Worm (Caenorhabditis elegans) whole organism, L1 larva: ENCODE data around the gene K10D11.6.
A peak's percentile ranks its signal among the peaks of the same experiment; 100 is the strongest.

Experiments
- C04F5.9 ChIP-seq: sonication (generic microtip); optimal IDR thresholded peaks from 2 replicates; lab custom pipeline; 2016; ENCODE audit warnings: missing genetic modification characterization, missing compliant biosample characterization
- ama-1 ChIP-seq: fragments of 150-350 bp; optimal IDR thresholded peaks from 2 replicates; lab custom pipeline; 2014
- ceh-8 ChIP-seq: fragments of 200-800 bp; sonication (Bioruptor generic); optimal IDR thresholded peaks from 2 replicates; lab custom pipeline; 2018; ENCODE audit warnings: mild to moderate bottlenecking, missing genetic modification characterization, moderate library complexity, missing compliant biosample characterization
- ces-1 ChIP-seq: fragments of 150-350 bp; optimal IDR thresholded peaks from 2 replicates; lab custom pipeline; 2014; ENCODE audit warnings: missing biosample characterization, missing genetic modification reagents, missing genetic modification characterization
- dpl-1 ChIP-seq, 3 experiments: fragments of 150-350 bp in 2 of 3; sonication (generic microtip) in 1 of 3; optimal IDR thresholded peaks; 2 replicates each; lab custom pipeline; 2014 to 2017; ENCODE audit warnings: missing biosample characterization in 3 of 3, missing genetic modification characterization in 3 of 3, missing genetic modification reagents in 3 of 3
- dsc-1 ChIP-seq: sonication (generic microtip); optimal IDR thresholded peaks from 2 replicates; lab custom pipeline; 2016; ENCODE audit warnings: mild to moderate bottlenecking, missing genetic modification characterization, missing compliant biosample characterization
- efl-1 ChIP-seq, 4 experiments: fragments of 150-350 bp; optimal IDR thresholded peaks in 3 of 4; peaks in 1 of 4; 1 replicate in 1 of 4; 2 replicates in 3 of 4; lab custom pipeline; 2014; ENCODE audit warnings: missing biosample characterization in 2 of 4, missing genetic modification characterization in 2 of 4, missing genetic modification reagents in 2 of 4
- egl-13 ChIP-seq: sonication (generic microtip); optimal IDR thresholded peaks from 2 replicates; lab custom pipeline; 2016; ENCODE audit warnings: missing genotype, missing genetic modification reagents, missing genetic modification characterization, missing compliant biosample characterization
- fkh-10 ChIP-seq: sonication (generic microtip); optimal IDR thresholded peaks from 2 replicates; lab custom pipeline; 2017; ENCODE audit warnings: missing biosample characterization, missing genetic modification reagents, missing genetic modification characterization
- fkh-8 ChIP-seq: sonication (generic microtip); optimal IDR thresholded peaks from 2 replicates; lab custom pipeline; 2016; ENCODE audit warnings: mild to moderate bottlenecking, missing genetic modification characterization, missing compliant biosample characterization
- fos-1 ChIP-seq: fragments of 150-350 bp; optimal IDR thresholded peaks from 2 replicates; lab custom pipeline; 2014; ENCODE audit warnings: missing biosample characterization, missing genetic modification characterization
- lin-13 ChIP-seq: fragments of 150-350 bp; optimal IDR thresholded peaks from 2 replicates; lab custom pipeline; 2014; ENCODE audit warnings: missing biosample characterization, missing genetic modification reagents, missing genetic modification characterization
- lin-14 ChIP-seq: fragments of 200-800 bp; sonication (Bioruptor generic); optimal IDR thresholded peaks from 2 replicates; lab custom pipeline; 2018; ENCODE audit warnings: mild to moderate bottlenecking, missing genetic modification characterization, moderate library complexity, missing compliant biosample characterization
- lin-15B ChIP-seq: fragments of 150-350 bp; sonication (generic microtip); optimal IDR thresholded peaks from 3 replicates; lab custom pipeline; 2014; ENCODE audit warnings: missing biosample characterization, missing genetic modification characterization
- lin-35 ChIP-seq, 2 experiments: fragments of 150-350 bp; optimal IDR thresholded peaks; 2 replicates each; lab custom pipeline; 2014; ENCODE audit warnings: missing biosample characterization in 2 of 2, missing genetic modification characterization in 2 of 2, missing genetic modification reagents in 2 of 2
- lin-39 ChIP-seq: fragments of 150-350 bp; optimal IDR thresholded peaks from 2 replicates; lab custom pipeline; 2014; ENCODE audit warnings: missing biosample characterization, missing genetic modification reagents, missing genetic modification characterization
- lir-3 ChIP-seq: sonication (generic microtip); optimal IDR thresholded peaks from 2 replicates; lab custom pipeline; 2016; ENCODE audit warnings: mild to moderate bottlenecking, missing genetic modification characterization, moderate library complexity, missing compliant biosample characterization; ENCODE audit not compliant: poor library complexity
- lsy-2 ChIP-seq, 2 experiments: fragments of 150-350 bp; optimal IDR thresholded peaks; 2 replicates each; lab custom pipeline; 2014; ENCODE audit warnings: missing biosample characterization in 2 of 2, missing genetic modification characterization in 2 of 2
- mef-2 ChIP-seq: fragments of 150-350 bp; optimal IDR thresholded peaks from 2 replicates; lab custom pipeline; 2014; ENCODE audit warnings: missing biosample characterization, missing genetic modification characterization
- nhr-237 ChIP-seq: fragments of 150-350 bp; optimal IDR thresholded peaks from 2 replicates; lab custom pipeline; 2014; ENCODE audit warnings: missing biosample characterization, missing genetic modification characterization
- nhr-47 ChIP-seq: sonication (generic microtip); optimal IDR thresholded peaks from 2 replicates; lab custom pipeline; 2016; ENCODE audit warnings: mild to moderate bottlenecking, missing genetic modification characterization, moderate library complexity, missing compliant biosample characterization
- nhr-71 ChIP-seq: sonication (generic microtip); optimal IDR thresholded peaks from 2 replicates; lab custom pipeline; 2016; ENCODE audit warnings: mild to moderate bottlenecking, missing genetic modification characterization, moderate library complexity, missing compliant biosample characterization
- pax-3 ChIP-seq: fragments of 200-800 bp; sonication (Bioruptor generic); optimal IDR thresholded peaks from 2 replicates; lab custom pipeline; 2018; ENCODE audit warnings: mild to moderate bottlenecking, missing genetic modification characterization, moderate library complexity, missing compliant biosample characterization
- skn-1 ChIP-seq: fragments of 150-350 bp; optimal IDR thresholded peaks from 2 replicates; lab custom pipeline; 2014; ENCODE audit warnings: missing biosample characterization, missing genetic modification characterization
- snu-23 ChIP-seq: sonication (generic microtip); optimal IDR thresholded peaks from 2 replicates; lab custom pipeline; 2016; ENCODE audit warnings: missing genetic modification characterization, missing compliant biosample characterization
- sox-4 ChIP-seq: sonication (generic microtip); optimal IDR thresholded peaks from 2 replicates; lab custom pipeline; 2016; ENCODE audit warnings: missing genetic modification characterization, missing compliant biosample characterization
- sptf-1 ChIP-seq: fragments of 150-350 bp; optimal IDR thresholded peaks from 2 replicates; lab custom pipeline; 2014; ENCODE audit warnings: missing biosample characterization, missing genetic modification characterization
- tbx-2 ChIP-seq: sonication (generic microtip); optimal IDR thresholded peaks from 2 replicates; lab custom pipeline; 2016; ENCODE audit warnings: missing genetic modification characterization, missing compliant biosample characterization
- unc-30 ChIP-seq: sonication (generic microtip); optimal IDR thresholded peaks from 2 replicates; lab custom pipeline; 2017; ENCODE audit warnings: missing biosample characterization, missing genetic modification characterization
- unc-86 ChIP-seq: sonication (generic microtip); optimal IDR thresholded peaks from 2 replicates; lab custom pipeline; 2016; ENCODE audit warnings: missing genetic modification characterization, missing compliant biosample characterization
- vab-15 ChIP-seq: sonication (generic microtip); optimal IDR thresholded peaks from 2 replicates; lab custom pipeline; 2017; ENCODE audit warnings: missing genotype, mild to moderate bottlenecking, missing genetic modification characterization, missing compliant biosample characterization
- ztf-4 ChIP-seq: fragments of 150-350 bp; optimal IDR thresholded peaks from 2 replicates; lab custom pipeline; 2014; ENCODE audit warnings: missing biosample characterization, missing genetic modification characterization

Gene K10D11.6

DNA sequence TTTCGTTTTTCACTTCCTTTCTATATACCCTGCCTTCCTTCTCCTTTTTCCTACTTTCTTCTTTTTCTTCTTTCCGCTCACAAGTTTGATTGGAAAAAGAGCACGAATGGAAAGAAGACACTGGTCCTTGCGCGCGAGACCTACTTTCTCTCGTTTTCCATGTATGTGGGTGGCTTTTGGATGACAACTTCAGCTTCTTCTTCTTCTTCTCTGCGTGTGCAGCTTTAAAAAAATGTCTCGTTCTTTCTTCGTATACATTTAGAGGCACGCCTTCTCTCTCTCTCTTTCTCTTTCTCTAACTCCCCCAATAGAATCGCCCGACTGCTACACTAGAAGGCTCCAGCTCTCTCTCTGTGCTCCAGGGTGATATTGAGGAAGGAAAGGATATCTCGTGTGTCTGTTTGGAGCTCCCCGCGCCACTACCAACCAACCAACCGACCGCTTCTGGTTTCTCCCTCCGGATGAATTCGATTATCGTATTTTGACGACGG, 36.6 kb upstream of the K10D11.6 start (continued):
- TF ChIP-seq lin-13 = peak; percentile 10
- peak in 1 of 2 experiments; percentile 28 for TF ChIP-seq lin-35 (GFP tag; optimal IDR thresholded peaks at IDR 0.05; lab: Kevin White, UChicago)
- peak; percentile 90 for TF ChIP-seq lin-14 (GFP tag; lab: Kevin White, UChicago)
- peak; percentile 41 for TF ChIP-seq unc-86 (tag; lab: Kevin White, UChicago)
- peak; percentile 21 for TF ChIP-seq snu-23
- TF ChIP-seq dpl-1 (GFP tag; optimal IDR thresholded peaks at IDR 0.05; lab: Kevin White, UChicago) = peak in 1 of 3 experiments; percentile 24
- no peak for TF ChIP-seq skn-1 (tag; lab: Kevin White, UChicago)
- TF ChIP-seq C04F5.9 (tag; lab: Kevin White, UChicago) = no peak
- TF ChIP-seq efl-1 (optimal IDR thresholded peaks at IDR 0.05; lab: Kevin White, UChicago) = peak; percentile 15 to 18
- peak in 1 of 2 experiments; percentile 86 for TF ChIP-seq efl-1 (GFP tag; optimal IDR thresholded peaks at IDR 0.05 in 1 of 2; lab: Kevin White, UChicago)
- peak; percentile 55 for TF ChIP-seq nhr-47
- TF ChIP-seq mef-2 (tag; lab: Kevin White, UChicago) = no peak
- peak; percentile 56 for TF ChIP-seq tbx-2 (tag; lab: Kevin White, UChicago)
- no peak for TF ChIP-seq nhr-237 (tag; lab: Kevin White, UChicago)

DNA sequence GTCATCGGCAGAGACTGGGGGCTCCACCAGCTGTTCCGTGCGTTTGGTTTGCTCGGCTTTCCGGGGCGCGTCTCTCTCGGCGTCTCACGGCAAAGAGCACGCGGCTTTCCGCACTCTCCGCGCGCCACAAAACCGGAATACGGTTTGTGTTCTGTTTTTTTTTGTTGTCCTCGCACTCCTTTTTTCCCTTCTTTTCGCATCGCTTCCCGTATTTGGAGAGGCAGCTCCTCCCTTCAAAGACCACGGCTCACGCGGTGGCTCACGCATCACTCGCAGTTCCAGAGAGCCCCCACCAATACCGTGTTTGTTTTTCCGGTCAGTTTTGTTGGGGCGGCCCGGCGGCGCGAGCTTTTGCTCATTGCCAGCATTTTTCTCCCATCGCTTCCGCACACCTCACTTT, 33.6 kb upstream of the K10D11.6 start:
- TF ChIP-seq ztf-4 = no peak
- no peak for TF ChIP-seq fkh-8 (tag; lab: Kevin White, UChicago)
- no peak for TF ChIP-seq tbx-2 (tag; lab: Kevin White, UChicago)
- TF ChIP-seq C04F5.9 (tag; lab: Kevin White, UChicago) = no peak
- TF ChIP-seq fkh-10 (GFP tag; lab: Kevin White, UChicago) = no peak
- TF ChIP-seq, all 84 proteins: peak for 0

DNA sequence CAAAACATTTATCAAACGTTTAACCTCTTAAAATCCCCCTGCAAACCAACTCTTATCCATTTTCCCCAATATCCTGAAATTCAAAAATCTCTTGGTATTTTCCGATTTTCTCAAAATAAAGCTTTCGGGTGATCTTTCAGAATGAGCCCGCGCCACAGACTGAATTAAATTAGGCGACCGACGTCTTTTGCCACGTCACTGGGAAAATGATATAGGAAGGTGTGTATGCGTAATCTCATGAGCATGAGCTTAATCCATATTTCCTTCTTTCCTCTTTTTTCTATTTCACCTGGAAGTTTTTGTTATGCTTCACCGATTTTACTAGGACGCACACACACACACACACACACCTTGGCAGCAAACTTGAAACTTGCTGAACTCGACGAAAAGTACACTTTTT, 31.8 kb upstream of the K10D11.6 start:
- TF ChIP-seq fkh-8 (tag; lab: Kevin White, UChicago) (peak; percentile 75), nhr-71 (tag; lab: Kevin White, UChicago) (peak; percentile 6), nhr-47 (peak; percentile 40), egl-13 (tag; lab: Kevin White, UChicago) (peak; percentile 29), lin-15B (tag; lab: Kevin White, UChicago) (no peak), pax-3 (tag; lab: Kevin White, UChicago) (peak; percentile 25), lsy-2 (tag; optimal IDR thresholded peaks at IDR 0.05; lab: Kevin White, UChicago) (no peak), sptf-1 (no peak), ceh-8 (GFP tag; lab: Kevin White, UChicago) (no peak), dsc-1 (tag; lab: Kevin White, UChicago) (peak; percentile 74)

DNA sequence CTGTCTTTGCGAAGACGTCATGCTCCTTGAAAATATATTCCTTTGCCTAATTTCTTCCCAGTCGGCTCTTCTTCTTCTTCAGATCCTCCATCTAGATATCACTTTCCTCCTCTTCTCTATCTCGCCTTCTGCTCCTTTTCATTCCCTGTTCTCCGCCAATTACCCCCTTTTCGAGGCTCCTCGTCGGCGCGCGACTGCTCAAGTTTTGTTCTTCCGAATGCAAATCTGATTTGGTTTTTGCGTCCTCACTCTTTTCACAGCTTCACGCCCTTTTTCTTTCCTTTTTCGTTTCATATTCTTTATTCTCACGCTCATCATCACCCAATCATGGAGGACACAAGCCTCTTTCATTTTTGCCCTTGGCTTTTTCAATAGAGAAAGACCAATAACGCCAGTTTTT, 27.6 kb upstream of the K10D11.6 start:
- TF ChIP-seq lin-39 (tag; lab: Kevin White, UChicago) (no peak), ama-1 (lab: Kevin White, UChicago) (no peak), fkh-10 (GFP tag; lab: Kevin White, UChicago) (peak; percentile 83), efl-1 (optimal IDR thresholded peaks at IDR 0.05; lab: Kevin White, UChicago) (no peak), efl-1 (GFP tag; optimal IDR thresholded peaks at IDR 0.05 in 1 of 2; lab: Kevin White, UChicago) (peak in 1 of 2 experiments; percentile 85), fos-1 (tag; lab: Kevin White, UChicago) (no peak), sox-4 (tag; lab: Kevin White, UChicago) (no peak), ces-1 (peak; percentile 5), lir-3 (tag; lab: Kevin White, UChicago) (no peak), lin-35 (GFP tag; optimal IDR thresholded peaks at IDR 0.05; lab: Kevin White, UChicago) (no peak), vab-15 (tag; lab: Kevin White, UChicago) (no peak), lin-14 (GFP tag; lab: Kevin White, UChicago) (peak; percentile 74), unc-30 (tag; lab: Kevin White, UChicago) (no peak), C04F5.9 (tag; lab: Kevin White, UChicago) (no peak)
